Worm (Caenorhabditis elegans): ENCODE results near the gene K06A9.1.

The K06A9.1 gene

DNA sequence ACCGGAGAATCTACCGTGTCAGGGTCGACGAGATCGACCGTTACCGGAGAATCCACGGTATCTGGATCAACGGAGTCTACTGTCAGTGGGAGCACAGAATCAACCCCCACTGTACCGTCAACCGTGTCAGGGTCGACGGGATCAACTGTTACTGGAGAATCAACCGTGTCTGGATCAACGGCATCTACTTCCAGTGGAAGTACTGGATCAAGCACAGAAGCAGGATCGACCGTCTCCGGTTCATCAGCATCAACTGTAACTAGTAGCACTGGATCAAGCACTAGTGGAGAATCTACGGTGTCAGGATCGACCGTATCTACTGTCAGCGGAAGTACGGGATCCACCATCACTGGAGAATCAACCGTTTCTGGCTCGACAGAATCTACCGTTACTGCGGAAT lies 24.6 kb downstream of the K06A9.1 start, which contains the start of gene H02F09.2:
H02F09.2 (plus strand) TSS at position 301 of the 400 bp plus-strand sequence.
- TF ChIP-seq madf-2 (tag; optimal IDR thresholded peaks at IDR 0.05): no peak
- TF ChIP-seq pqm-1 (tag; optimal IDR thresholded peaks at IDR 0.05): no peak
- no peak for TF ChIP-seq ceh-18 (tag; optimal IDR thresholded peaks at IDR 0.05)
- no peak for TF ChIP-seq ceh-30 (tag; optimal IDR thresholded peaks at IDR 0.05)
- no peak for TF ChIP-seq fkh-10 (GFP tag; optimal IDR thresholded peaks at IDR 0.05)
- TF ChIP-seq ceh-31 (tag; optimal IDR thresholded peaks at IDR 0.05): no peak
- TF ChIP-seq nfya-1 (tag; optimal IDR thresholded peaks at IDR 0.05): no peak
- no peak for TF ChIP-seq sdc-2 (tag; optimal IDR thresholded peaks at IDR 0.05)
- TF ChIP-seq ets-4 (tag; optimal IDR thresholded peaks at IDR 0.05): no peak
- TF ChIP-seq fkh-6 (tag; optimal IDR thresholded peaks at IDR 0.05): no peak
- TF ChIP-seq C38D4.7 (GFP tag; optimal IDR thresholded peaks at IDR 0.05): no peak
- TF ChIP-seq pha-4 (tag; optimal IDR thresholded peaks at IDR 0.05): no peak
- TF ChIP-seq ref-2 (tag; optimal IDR thresholded peaks at IDR 0.05): no peak
- TF ChIP-seq F13H6.1 (tag; optimal IDR thresholded peaks at IDR 0.05): no peak
- TF ChIP-seq ama-1 (optimal IDR thresholded peaks at IDR 0.05): no peak
- no peak for TF ChIP-seq lim-6 (tag; optimal IDR thresholded peaks at IDR 0.05)
- TF ChIP-seq unc-42 (tag; optimal IDR thresholded peaks at IDR 0.05): no peak
- TF ChIP-seq hlh-15 (tag; optimal IDR thresholded peaks at IDR 0.05): no peak
- TF ChIP-seq dmd-4 (tag; optimal IDR thresholded peaks at IDR 0.05; ENCODE audit: borderline replicate concordance): no peak

DNA sequence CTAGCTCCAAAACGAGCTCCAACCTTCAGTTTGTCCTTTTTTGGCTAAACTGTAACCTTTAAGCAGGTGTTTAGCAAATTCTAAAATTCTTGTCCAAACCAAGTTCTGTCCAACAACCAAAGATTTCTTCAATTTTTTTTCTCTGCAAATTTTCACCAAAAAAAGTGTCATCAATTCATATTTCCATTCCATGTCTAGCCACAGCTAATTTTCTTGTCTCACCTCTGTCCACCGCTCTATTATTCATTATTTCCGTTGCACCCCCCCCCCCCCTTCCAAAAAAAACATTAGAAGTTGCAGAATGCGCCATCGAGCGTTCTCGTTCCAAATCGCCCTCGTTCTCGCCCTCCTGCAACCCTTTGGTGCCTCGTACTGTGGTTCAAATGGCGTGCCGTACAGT lies 29.0 kb downstream of the K06A9.1 start, which contains the start of gene wrt-9:
wrt-9 (plus strand) TSS at position 301 of the 400 bp plus-strand sequence.
- TF ChIP-seq K02D7.2 (tag; optimal IDR thresholded peaks at IDR 0.05) (no peak), ceh-45 (GFP tag; IDR thresholded peaks at IDR 0.05) (no peak), elt-4 (tag; optimal IDR thresholded peaks at IDR 0.05) (no peak), madf-2 (tag; optimal IDR thresholded peaks at IDR 0.05) (no peak), hlh-8 (tag; optimal IDR thresholded peaks at IDR 0.05) (no peak), ceh-48 (tag; optimal IDR thresholded peaks at IDR 0.05) (no peak), pha-2 (tag; optimal IDR thresholded peaks at IDR 0.05) (no peak), ahr-1 (tag; optimal IDR thresholded peaks at IDR 0.05) (no peak), rnt-1 (tag; optimal IDR thresholded peaks at IDR 0.05) (no peak)

DNA sequence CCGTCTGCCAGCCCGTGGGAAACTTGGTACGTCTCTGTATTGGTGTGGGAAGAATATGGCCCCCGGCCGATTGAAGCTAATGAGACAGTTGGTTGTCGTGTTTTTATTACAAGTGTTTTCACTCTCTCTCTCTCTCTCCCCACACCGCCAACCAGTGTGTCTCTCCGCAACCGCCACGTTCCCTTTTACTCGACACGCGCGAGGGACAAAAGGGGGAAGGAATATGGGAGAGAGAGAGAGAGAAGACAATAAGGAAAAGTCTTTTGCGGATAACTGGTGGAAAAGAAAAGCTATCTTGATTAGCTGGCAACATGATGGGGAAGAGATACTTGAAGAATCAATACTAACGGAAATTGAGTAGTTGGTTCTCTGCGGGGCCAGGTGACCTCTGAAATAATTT lies 31.4 kb downstream of the K06A9.1 start:
- peak; percentile 5 for TF ChIP-seq ceh-19 (GFP tag; optimal IDR thresholded peaks at IDR 0.05)
- TF ChIP-seq nfya-1 (tag; optimal IDR thresholded peaks at IDR 0.05): peak; percentile 23
- no peak for TF ChIP-seq hlh-15 (tag; optimal IDR thresholded peaks at IDR 0.05)
- TF ChIP-seq T23F11.4 (GFP tag; optimal IDR thresholded peaks at IDR 0.05): peak; percentile 15
- TF ChIP-seq unc-3 (GFP tag; conservative IDR thresholded peaks at IDR 0.05): 0 out of 2 replicates have a peak, but pooled peaks have one; percentile 12
- TF ChIP-seq unc-3 (tag; optimal IDR thresholded peaks at IDR 0.05): no peak
- TF ChIP-seq ceh-24 (tag; optimal IDR thresholded peaks at IDR 0.05): no peak

ce11 chrX:1583980-1584379 lies 36.7 kb downstream of the K06A9.1 start:
- TF ChIP-seq pat-9 (tag; optimal IDR thresholded peaks at IDR 0.05) (no peak), hlh-8 (tag; optimal IDR thresholded peaks at IDR 0.05) (no peak), ceh-34 (tag; optimal IDR thresholded peaks at IDR 0.05) (no peak), unc-55 (GFP tag; optimal IDR thresholded peaks at IDR 0.05) (no peak), pha-4 (tag; optimal IDR thresholded peaks at IDR 0.05) (no peak), sdc-2 (tag; optimal IDR thresholded peaks at IDR 0.05) (no peak), gmeb-2 (tag; optimal IDR thresholded peaks at IDR 0.05) (no peak), C08G9.2 (tag; optimal IDR thresholded peaks at IDR 0.05) (no peak), K09A11.1 (tag; optimal IDR thresholded peaks at IDR 0.05; ENCODE audit: insufficient read depth) (no peak), fax-1 (tag; optimal IDR thresholded peaks at IDR 0.05) (no peak), ama-1 (optimal IDR thresholded peaks at IDR 0.05) (no peak), T23F11.4 (GFP tag; optimal IDR thresholded peaks at IDR 0.05) (no peak), elt-4 (tag; optimal IDR thresholded peaks at IDR 0.05) (no peak), lim-6 (tag; optimal IDR thresholded peaks at IDR 0.05) (no peak), K02D7.2 (tag; optimal IDR thresholded peaks at IDR 0.05) (no peak), ceh-2 (tag; optimal IDR thresholded peaks at IDR 0.05) (no peak), che-1 (tag; optimal IDR thresholded peaks at IDR 0.05) (no peak), pax-1 (tag; optimal IDR thresholded peaks at IDR 0.05) (no peak), hlh-13 (GFP tag; optimal IDR thresholded peaks at IDR 0.05) (no peak)
